Worm (Caenorhabditis elegans) whole organism, L4/young adult: Measurements from ENCODE around the gene T21C9.9.
A peak's percentile ranks its signal among the peaks of the same experiment; 100 is the strongest.

ENCODE experiments used
- W03F9.2 ChIP-seq: fragments of 150-350 bp; optimal IDR thresholded peaks from 2 replicates; lab custom pipeline; 2014; ENCODE audit warnings: missing biosample characterization, missing genetic modification characterization
- dao-5 ChIP-seq: sonication (generic microtip); optimal IDR thresholded peaks from 2 replicates; lab custom pipeline; 2016; ENCODE audit warnings: missing genotype, missing genetic modification characterization, moderate library complexity, missing compliant biosample characterization
- him-1 ChIP-seq: sonication (generic microtip); optimal IDR thresholded peaks from 2 replicates; lab custom pipeline; 2016; ENCODE audit warnings: missing genotype, missing genetic modification reagents, missing genetic modification characterization, missing compliant biosample characterization

The T21C9.9 gene

DNA sequence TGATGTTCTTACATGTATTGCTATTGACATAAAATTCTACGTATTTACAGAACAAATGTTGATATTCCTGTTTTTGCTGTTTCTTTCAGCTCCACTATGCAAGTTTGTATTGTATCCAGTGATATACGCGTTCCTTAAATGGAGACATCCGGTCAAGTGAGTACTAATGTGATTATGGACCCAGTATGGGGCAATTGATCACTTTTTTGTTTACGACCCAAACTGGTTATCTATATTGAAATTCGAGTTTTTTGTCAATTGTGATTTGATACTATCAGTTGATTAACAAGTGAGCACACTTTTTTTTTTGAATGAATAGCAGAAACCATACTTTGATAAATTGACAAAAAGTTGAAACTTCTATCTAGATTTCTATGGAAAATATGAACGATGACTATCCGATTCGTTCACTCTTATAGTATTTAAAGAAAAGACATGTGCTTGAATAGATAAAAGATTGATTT is 10.5 kb downstream of the T21C9.9 start, which contains the start of gene T21C9.6:
T21C9.6 (plus strand) TSS at position 51 of the 464 bp plus-strand sequence.
- no peak for TF ChIP-seq W03F9.2 (tag; lab: Kevin White, UChicago)
- TF ChIP-seq him-1 (tag; lab: Kevin White, UChicago), result no peak
- no peak for TF ChIP-seq dao-5 (tag; lab: Kevin White, UChicago)

DNA sequence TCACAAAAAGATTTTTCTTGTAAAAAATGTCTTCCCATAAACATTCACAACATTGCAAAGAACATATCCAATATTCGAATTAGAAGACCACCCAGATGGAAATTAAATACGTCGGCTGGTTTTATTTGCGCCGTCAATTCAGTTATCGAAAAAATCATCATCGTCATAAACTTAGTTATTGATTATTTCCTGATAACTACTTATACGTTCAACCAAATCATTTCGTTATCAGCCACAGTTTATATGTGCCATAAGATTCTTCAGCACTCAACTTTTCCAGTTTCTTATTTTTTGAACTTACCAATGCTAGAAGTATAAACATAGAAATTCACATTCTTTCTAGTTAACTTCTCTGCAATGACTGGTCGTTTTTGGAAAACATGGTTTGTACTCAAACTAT is 11.7 kb downstream of the T21C9.9 start:
- TF ChIP-seq dao-5 (tag; lab: Kevin White, UChicago) (no peak), him-1 (tag; lab: Kevin White, UChicago) (no peak), W03F9.2 (tag; lab: Kevin White, UChicago) (no peak)

DNA sequence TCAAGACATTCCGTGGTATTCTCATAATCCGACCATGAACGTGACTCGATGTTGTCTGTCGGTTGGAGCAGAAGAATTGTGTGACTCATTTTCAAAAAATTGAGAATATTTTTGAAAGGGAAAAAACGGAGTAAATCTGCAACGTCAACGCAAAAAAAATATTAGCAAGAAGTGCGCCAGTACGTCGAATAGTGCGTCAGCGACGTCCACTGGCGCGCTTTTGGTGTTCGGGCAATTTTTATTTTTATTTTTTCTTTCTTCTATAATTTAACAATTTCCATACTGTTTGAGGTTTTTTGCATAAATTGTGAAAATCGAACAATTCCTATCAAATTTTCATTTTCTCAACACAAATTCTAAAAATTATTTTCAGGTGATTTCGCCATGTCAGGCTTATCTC is 13.4 kb downstream of the T21C9.9 start, which contains the start of the genes erh-1 and lpd-9:
erh-1 (minus strand) TSS at position 204 of the 400 bp plus-strand sequence.
lpd-9 (plus strand) TSS at position 368 of the 400 bp plus-strand sequence.
- peak; percentile 76 for TF ChIP-seq W03F9.2 (tag; lab: Kevin White, UChicago)
- TF ChIP-seq dao-5 (tag; lab: Kevin White, UChicago), result no peak

DNA sequence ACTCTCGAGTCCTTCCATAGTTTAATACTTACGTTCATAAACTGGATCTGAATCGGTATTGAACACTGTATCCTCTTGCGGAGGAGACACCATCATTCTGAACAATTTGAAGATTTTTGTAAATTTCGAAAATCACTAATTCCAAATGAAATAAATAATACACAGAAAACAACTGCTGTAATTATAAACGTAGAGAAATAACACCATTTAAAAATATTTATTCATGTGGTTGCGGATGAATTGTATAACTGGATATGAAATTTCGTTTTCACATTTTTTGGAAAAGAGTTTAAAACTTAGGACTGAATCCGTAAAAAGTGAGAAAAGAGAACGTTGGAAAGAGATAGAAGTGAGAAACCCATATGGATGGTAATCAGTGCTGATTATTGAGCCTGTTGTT is 14.2 kb downstream of the T21C9.9 start, which contains the start of gene mics-1:
mics-1 (minus strand) TSS at position 101 of the 400 bp plus-strand sequence.
- TF ChIP-seq him-1 (tag; lab: Kevin White, UChicago) (no peak), W03F9.2 (tag; lab: Kevin White, UChicago) (no peak), dao-5 (tag; lab: Kevin White, UChicago) (no peak)

DNA sequence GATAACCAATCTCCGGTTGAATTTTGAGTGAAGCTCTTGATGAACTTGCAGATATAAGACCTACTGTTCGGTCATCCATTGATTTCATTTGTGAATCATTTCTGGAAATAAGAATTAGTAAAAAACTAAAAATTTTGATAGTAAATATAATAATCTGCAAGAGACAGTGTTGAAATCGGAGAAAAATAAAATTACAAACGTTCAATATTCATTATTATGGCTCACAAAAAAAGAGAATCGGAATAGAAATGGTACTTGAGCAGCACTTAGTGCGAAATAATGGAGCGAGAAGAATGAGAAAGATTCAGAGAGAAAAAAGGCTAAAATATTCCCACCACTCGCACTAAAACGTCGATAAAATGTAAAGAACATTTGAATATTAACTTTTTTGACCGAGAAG is 16.1 kb downstream of the T21C9.9 start, which contains the start of gene vps-54:
vps-54 (minus strand) TSS at position 101 of the 400 bp plus-strand sequence.
- TF ChIP-seq him-1 (tag; lab: Kevin White, UChicago), result no peak
- no peak for TF ChIP-seq dao-5 (tag; lab: Kevin White, UChicago)
- no peak for TF ChIP-seq W03F9.2 (tag; lab: Kevin White, UChicago)

DNA sequence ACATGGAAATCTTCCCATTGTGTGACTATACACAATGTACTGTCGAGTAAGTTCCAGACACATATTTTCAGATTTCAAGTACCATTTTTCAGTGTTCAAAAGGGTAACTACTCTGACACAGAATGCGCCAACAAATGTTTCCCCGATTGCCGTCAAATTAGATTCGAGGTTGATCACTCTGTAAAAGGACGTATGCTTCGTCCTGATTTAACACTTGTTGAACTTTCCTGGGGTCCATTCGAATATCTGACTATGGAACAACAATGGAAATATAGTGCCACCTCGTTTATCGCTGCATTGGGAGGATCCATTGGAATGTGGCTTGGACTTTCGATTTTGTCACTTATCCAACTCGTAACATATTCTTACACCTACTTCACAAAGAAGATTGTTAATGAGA is 18.2 kb downstream of the T21C9.9 start:
- no peak for TF ChIP-seq him-1 (tag; lab: Kevin White, UChicago)
- TF ChIP-seq dao-5 (tag; lab: Kevin White, UChicago), result no peak
- TF ChIP-seq W03F9.2 (tag; lab: Kevin White, UChicago), result no peak

DNA sequence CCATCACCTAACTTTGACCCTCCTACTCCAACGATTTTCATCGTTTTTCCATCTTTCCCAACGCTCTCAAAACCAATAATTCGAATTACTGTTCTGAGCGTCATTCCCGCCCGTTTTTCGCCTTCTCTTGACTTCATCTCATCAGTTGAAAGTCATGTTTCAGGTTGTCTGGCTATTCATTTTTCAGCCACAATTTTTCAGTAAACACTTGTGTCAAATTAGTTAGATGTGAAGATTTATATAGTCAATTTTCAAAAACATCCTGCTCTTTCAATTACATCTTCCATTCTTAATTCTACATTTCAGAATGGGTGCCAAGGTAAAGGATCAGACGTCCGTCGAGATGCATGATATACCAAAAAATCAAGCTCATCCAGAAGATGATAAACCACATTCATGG is 19.8 kb downstream of the T21C9.9 start, which contains the start of gene del-6:
del-6 (plus strand) TSS at position 301 of the 400 bp plus-strand sequence.
- TF ChIP-seq him-1 (tag; lab: Kevin White, UChicago) (no peak), dao-5 (tag; lab: Kevin White, UChicago) (no peak), W03F9.2 (tag; lab: Kevin White, UChicago) (no peak)

DNA sequence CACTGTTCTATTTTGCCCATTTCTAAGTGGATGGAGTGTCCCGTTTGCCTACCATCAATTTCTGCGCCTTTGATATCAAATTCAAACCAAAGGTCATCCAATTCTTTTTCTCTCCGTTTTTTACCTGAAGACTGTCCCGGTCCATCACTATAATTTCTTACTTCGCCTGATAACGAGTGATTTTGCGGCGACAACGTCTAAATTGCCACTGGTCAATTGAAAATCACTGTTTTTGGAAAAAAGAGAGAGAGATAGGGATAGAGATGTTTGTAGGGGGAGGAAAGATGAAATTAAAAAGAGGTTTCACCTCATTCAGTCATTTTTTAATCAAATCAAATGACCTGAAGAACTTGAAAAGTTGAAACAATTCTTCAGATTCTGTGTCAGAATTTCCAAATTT is 20.9 kb downstream of the T21C9.9 start:
- TF ChIP-seq W03F9.2 (tag; lab: Kevin White, UChicago), result no peak

DNA sequence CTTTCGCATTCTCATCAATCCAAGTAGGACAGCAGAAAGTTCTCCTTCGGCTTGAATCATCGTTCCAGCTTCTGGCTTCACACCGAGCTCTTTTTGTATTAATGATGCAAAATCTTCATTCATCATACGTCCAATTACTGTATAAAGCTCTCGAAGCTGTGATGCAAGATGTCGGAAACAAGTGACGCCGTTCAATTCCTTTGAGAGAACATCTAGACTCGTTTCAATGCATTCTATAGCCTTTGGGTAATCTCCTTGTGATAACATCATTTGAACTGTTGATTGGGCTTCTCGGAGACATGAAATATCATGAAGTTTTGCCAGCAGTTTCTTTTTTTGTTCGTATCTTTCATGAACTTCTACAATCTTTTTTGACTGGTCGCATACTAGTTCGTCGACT is 23.9 kb downstream of the T21C9.9 start:
- no peak for TF ChIP-seq dao-5 (tag; lab: Kevin White, UChicago)
- TF ChIP-seq him-1 (tag; lab: Kevin White, UChicago), result no peak
- TF ChIP-seq W03F9.2 (tag; lab: Kevin White, UChicago), result no peak

DNA sequence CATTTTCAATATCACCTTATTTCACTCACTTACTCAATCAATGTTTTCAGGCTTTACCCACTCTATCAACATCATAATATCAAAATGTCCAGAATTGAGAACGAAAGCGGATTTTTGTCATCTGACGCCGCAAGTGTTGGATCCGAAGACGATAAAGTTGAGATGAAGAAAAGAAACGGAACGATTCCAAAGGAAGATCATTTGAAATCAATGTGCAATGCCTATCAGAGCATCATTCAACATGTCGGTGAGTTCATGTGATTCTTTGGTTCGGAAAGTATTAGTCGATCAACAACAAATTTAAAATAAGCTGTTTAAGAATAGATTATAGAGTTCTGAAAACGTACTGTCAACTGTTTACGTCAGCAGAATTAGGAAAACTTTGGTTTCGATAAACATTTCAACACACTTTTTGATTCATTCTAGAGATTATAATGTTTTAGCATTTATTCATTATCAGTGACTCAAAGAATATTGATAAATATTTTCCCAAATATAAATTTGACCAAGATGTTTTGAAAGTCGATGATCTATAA is 27.5 kb downstream of the T21C9.9 start, which contains the start of gene cat-4:
cat-4 (plus strand) TSS at position 51 of the 536 bp plus-strand sequence.
- TF ChIP-seq W03F9.2 (tag; lab: Kevin White, UChicago) (no peak), him-1 (tag; lab: Kevin White, UChicago) (no peak), dao-5 (tag; lab: Kevin White, UChicago) (no peak)

DNA sequence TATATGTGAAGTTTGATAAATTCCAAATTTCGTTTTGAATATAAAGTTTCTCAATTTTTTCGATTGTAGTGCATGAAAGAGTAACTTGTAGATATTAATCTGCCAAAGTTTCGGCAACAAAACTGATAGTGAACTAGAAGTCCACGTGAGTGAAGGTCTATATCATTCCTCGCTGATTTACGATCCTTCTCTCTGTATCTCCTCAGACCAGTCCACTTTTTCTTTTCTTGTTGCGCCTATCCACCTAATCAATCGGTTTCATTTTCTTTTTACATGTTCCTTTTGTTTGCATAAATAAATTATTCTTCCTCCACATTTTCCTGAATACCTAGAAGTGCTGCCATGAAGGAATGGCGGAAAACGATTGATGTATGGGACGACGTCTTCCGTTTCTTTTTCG is 28.2 kb downstream of the T21C9.9 start:
- TF ChIP-seq him-1 (tag; lab: Kevin White, UChicago) (no peak), W03F9.2 (tag; lab: Kevin White, UChicago) (no peak), dao-5 (tag; lab: Kevin White, UChicago) (no peak)

DNA sequence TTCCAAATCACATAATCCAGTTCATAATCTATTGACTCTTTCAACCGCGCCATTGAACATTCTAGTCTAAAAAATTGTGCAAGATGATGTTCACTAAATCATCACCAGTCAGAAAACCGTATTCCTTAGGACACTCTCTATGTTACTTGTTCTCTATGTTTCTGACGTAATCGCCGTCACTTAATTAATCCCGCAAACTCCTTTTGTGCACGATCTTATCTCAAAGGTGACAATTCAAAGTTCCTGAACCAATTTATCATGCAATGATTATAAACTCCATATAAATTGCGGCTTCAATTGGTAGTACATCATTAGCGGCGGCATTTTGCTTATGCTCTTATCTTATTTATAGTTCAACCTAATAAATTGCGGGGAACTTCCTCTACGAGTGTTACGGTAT is 29.6 kb downstream of the T21C9.9 start:
- TF ChIP-seq dao-5 (tag; lab: Kevin White, UChicago) (no peak), him-1 (tag; lab: Kevin White, UChicago) (no peak), W03F9.2 (tag; lab: Kevin White, UChicago) (no peak)

DNA sequence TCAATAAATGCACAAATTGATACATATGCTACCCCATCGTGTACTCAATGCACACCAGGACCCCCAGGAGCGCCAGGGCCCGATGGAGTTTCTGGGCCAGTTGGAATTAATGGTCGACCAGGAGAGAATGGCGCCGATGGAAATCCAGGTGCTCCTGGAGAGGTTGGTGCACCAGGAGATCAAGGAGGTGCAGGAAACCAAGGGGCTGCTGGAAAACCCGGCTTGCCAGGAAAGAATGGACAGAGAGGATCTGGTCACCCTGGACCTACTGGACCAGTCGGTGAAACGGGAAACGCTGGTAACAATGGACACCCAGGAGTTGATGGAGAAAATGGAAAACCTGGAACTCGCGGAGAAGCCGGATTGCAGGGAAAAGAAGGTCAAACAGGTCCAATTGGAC is 30.7 kb downstream of the T21C9.9 start:
- TF ChIP-seq him-1 (tag; lab: Kevin White, UChicago), result no peak
- no peak for TF ChIP-seq dao-5 (tag; lab: Kevin White, UChicago)
- no peak for TF ChIP-seq W03F9.2 (tag; lab: Kevin White, UChicago)

DNA sequence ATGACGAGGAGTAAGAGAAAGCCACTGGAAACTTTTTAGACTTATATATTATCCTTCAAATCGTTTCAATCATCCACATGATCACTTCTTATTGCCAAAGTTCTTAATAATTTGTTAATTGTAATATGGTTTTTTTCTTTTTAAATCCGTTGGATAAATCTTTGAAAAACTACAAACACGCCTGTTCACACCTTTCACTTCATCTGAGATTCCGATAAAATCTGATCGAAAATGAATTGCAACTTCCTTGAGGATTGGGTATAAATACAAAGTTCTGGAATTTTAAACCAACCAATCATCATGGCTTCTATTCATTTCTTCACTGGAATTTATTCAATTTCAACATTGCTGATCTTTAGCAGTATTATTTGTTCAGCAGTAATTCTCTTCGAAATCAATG is 31.8 kb downstream of the T21C9.9 start, which contains the start of gene col-152:
col-152 (plus strand) TSS at position 301 of the 400 bp plus-strand sequence.
- no peak for TF ChIP-seq W03F9.2 (tag; lab: Kevin White, UChicago)
- no peak for TF ChIP-seq him-1 (tag; lab: Kevin White, UChicago)
- no peak for TF ChIP-seq dao-5 (tag; lab: Kevin White, UChicago)
